Worm (Caenorhabditis elegans) whole organism, L4 larva: Measurements from ENCODE around the gene F10A3.17.

Experiments
- fos-1 ChIP-seq: fragments of 150-350 bp; optimal IDR thresholded peaks from 2 replicates; lab custom pipeline; 2014; ENCODE audit warnings: missing biosample characterization, missing genetic modification characterization
- nhr-102 ChIP-seq: sonication (generic microtip); optimal IDR thresholded peaks from 2 replicates; lab custom pipeline; 2016; ENCODE audit warnings: mild to moderate bottlenecking, missing genetic modification characterization, moderate library complexity, missing compliant biosample characterization
- pqm-1 ChIP-seq: sonication (generic microtip); optimal IDR thresholded peaks from 2 replicates; lab custom pipeline; 2017; ENCODE audit warnings: missing biosample characterization, missing genetic modification characterization
- unc-62 ChIP-seq, 3 experiments: fragments of 150-350 bp in 1 of 3; sonication (generic microtip); optimal IDR thresholded peaks in 2 of 3; peaks in 1 of 3; 1 replicate in 1 of 3; 2 replicates in 2 of 3; lab custom pipeline; 2014 to 2017; ENCODE audit warnings: missing biosample characterization in 3 of 3, missing genetic modification characterization in 3 of 3, missing genetic modification reagents in 3 of 3, missing genotype in 1 of 3

DNA sequence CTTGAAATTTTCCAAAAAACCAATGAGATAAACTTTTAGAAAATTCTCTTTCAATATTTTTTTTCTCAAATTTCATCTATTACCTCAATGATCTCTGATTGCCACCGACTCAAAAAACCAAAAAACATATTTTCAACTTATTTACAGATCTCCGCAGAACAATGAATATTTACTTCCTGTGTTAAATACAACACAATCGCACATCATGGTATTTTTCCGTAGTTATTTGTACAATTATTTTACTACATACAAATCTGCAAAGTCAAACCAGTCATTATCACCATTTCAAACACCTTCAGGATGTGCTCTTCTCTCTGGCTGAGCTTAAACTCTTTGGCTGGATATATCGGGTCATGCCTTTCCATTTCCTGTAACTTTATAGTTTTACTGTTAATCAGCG is 6.4 kb upstream of the F10A3.17 start, which contains the start of gene str-108:
- TF ChIP-seq nhr-102 (tag; lab: Kevin White, UChicago) (no peak), fos-1 (tag; lab: Kevin White, UChicago) (no peak), pqm-1 (tag; lab: Kevin White, UChicago) (no peak), unc-62 (GFP tag; optimal IDR thresholded peaks at IDR 0.05 in 1 of 2; lab: Kevin White, UChicago) (no peak), unc-62 (tag; optimal IDR thresholded peaks at IDR 0.05; lab: Kevin White, UChicago) (no peak)
